Worm (Caenorhabditis elegans) whole organism, L3 larva: ENCODE results near the gene cgt-1.
A peak's percentile ranks its signal among the peaks of the same experiment; 100 is the strongest.

Source experiments
- R02D3.7 ChIP-seq: fragments of 150-350 bp; optimal IDR thresholded peaks from 2 replicates; lab custom pipeline; 2014; ENCODE audit warnings: missing biosample characterization, missing genetic modification characterization
- aly-2 ChIP-seq: fragments of 150-350 bp; optimal IDR thresholded peaks from 2 replicates; lab custom pipeline; 2014; ENCODE audit warnings: missing biosample characterization, missing genetic modification characterization
- ceh-16 ChIP-seq: sonication (generic microtip); optimal IDR thresholded peaks from 2 replicates; lab custom pipeline; 2017; ENCODE audit warnings: missing biosample characterization, missing genetic modification characterization
- ceh-28 ChIP-seq: fragments of 150-350 bp; optimal IDR thresholded peaks from 2 replicates; lab custom pipeline; 2014; ENCODE audit warnings: missing biosample characterization, missing genetic modification reagents, missing genetic modification characterization
- ceh-9 ChIP-seq: sonication (generic microtip); optimal IDR thresholded peaks from 2 replicates; lab custom pipeline; 2018; ENCODE audit warnings: missing biosample characterization, missing genetic modification characterization
- elt-2 ChIP-seq: sonication (generic microtip); optimal IDR thresholded peaks from 2 replicates; lab custom pipeline; 2016; ENCODE audit warnings: missing genetic modification reagents, mild to moderate bottlenecking, missing genetic modification characterization, missing compliant biosample characterization
- elt-3 ChIP-seq, 3 experiments: fragments of 150-350 bp in 1 of 3; sonication (generic microtip) in 2 of 3; optimal IDR thresholded peaks; 2 replicates in 2 of 3; 4 replicates in 1 of 3; lab custom pipeline; 2014 to 2017; ENCODE audit warnings: missing biosample characterization in 3 of 3, missing genetic modification characterization in 3 of 3
- fkh-10 ChIP-seq: sonication (generic microtip); optimal IDR thresholded peaks from 2 replicates; lab custom pipeline; 2017; ENCODE audit warnings: missing biosample characterization, missing genetic modification reagents, missing genetic modification characterization
- fos-1 ChIP-seq: fragments of 150-350 bp; optimal IDR thresholded peaks from 2 replicates; lab custom pipeline; 2014; ENCODE audit warnings: missing biosample characterization, missing genetic modification characterization
- hmg-11 ChIP-seq: sonication (generic microtip); optimal IDR thresholded peaks from 2 replicates; lab custom pipeline; 2016; ENCODE audit warnings: missing genetic modification characterization, missing compliant biosample characterization
- jun-1 ChIP-seq: fragments of 150-350 bp; optimal IDR thresholded peaks from 2 replicates; lab custom pipeline; 2014; ENCODE audit warnings: missing biosample characterization, missing genetic modification reagents, missing genetic modification characterization
- lin-39 ChIP-seq: fragments of 150-350 bp; optimal IDR thresholded peaks from 2 replicates; lab custom pipeline; 2018; ENCODE audit warnings: missing biosample characterization, missing genetic modification reagents, missing genetic modification characterization
- nfya-1 ChIP-seq: sonication (generic microtip); optimal IDR thresholded peaks from 2 replicates; lab custom pipeline; 2017; ENCODE audit warnings: missing genetic modification characterization, mild to moderate bottlenecking, missing compliant biosample characterization, antibody characterized with exemption, moderate library complexity; ENCODE audit not compliant: insufficient read depth
- nhr-11 ChIP-seq: fragments of 150-350 bp; optimal IDR thresholded peaks from 2 replicates; lab custom pipeline; 2014; ENCODE audit warnings: missing biosample characterization, missing genetic modification characterization
- nhr-12 ChIP-seq: fragments of 150-350 bp; optimal IDR thresholded peaks from 2 replicates; lab custom pipeline; 2014; ENCODE audit warnings: missing biosample characterization, missing genetic modification characterization
- nhr-23 ChIP-seq: fragments of 150-350 bp; optimal IDR thresholded peaks from 2 replicates; lab custom pipeline; 2014; ENCODE audit warnings: missing biosample characterization, missing genetic modification reagents, missing genetic modification characterization
- nhr-25 ChIP-seq: sonication (generic microtip); optimal IDR thresholded peaks from 2 replicates; lab custom pipeline; 2017; ENCODE audit warnings: missing biosample characterization, missing genetic modification characterization
- nhr-28 ChIP-seq: fragments of 150-350 bp; optimal IDR thresholded peaks from 2 replicates; lab custom pipeline; 2014; ENCODE audit warnings: missing biosample characterization, missing genetic modification characterization
- nhr-43 ChIP-seq: sonication (generic microtip); optimal IDR thresholded peaks from 2 replicates; lab custom pipeline; 2016; ENCODE audit warnings: mild to moderate bottlenecking, missing genetic modification characterization, missing compliant biosample characterization; ENCODE audit not compliant: poor library complexity, severe bottlenecking
- nhr-67 ChIP-seq: fragments of 150-350 bp; optimal IDR thresholded peaks from 2 replicates; lab custom pipeline; 2014; ENCODE audit warnings: missing biosample characterization, missing genetic modification characterization
- nhr-76 ChIP-seq: fragments of 150-350 bp; sonication (generic microtip); optimal IDR thresholded peaks from 5 replicates; lab custom pipeline; 2014; ENCODE audit warnings: missing biosample characterization, missing genetic modification characterization
- nhr-77 ChIP-seq: fragments of 150-350 bp; optimal IDR thresholded peaks from 2 replicates; lab custom pipeline; 2014; ENCODE audit warnings: missing biosample characterization, missing genetic modification characterization
- pqm-1 ChIP-seq: fragments of 150-350 bp; optimal IDR thresholded peaks from 2 replicates; lab custom pipeline; 2017; ENCODE audit warnings: missing biosample characterization, missing genetic modification characterization, inconsistent platforms
- sea-2 ChIP-seq: fragments of 150-350 bp; sonication (generic microtip); optimal IDR thresholded peaks from 4 replicates; lab custom pipeline; 2014; ENCODE audit warnings: missing biosample characterization, missing genetic modification reagents, missing genetic modification characterization
- skn-1 ChIP-seq: fragments of 150-350 bp; optimal IDR thresholded peaks from 2 replicates; lab custom pipeline; 2014; ENCODE audit warnings: missing biosample characterization, missing genetic modification characterization
- snpc-4 ChIP-seq: fragments of 150-350 bp; optimal IDR thresholded peaks from 2 replicates; lab custom pipeline; 2014; ENCODE audit warnings: missing biosample characterization, missing genetic modification characterization
- unc-62 ChIP-seq: fragments of 150-350 bp; sonication (generic microtip); optimal IDR thresholded peaks from 4 replicates; lab custom pipeline; 2014; ENCODE audit warnings: missing biosample characterization, missing genetic modification reagents, missing genetic modification characterization
- ztf-11 ChIP-seq: fragments of 150-350 bp; optimal IDR thresholded peaks from 2 replicates; lab custom pipeline; 2014; ENCODE audit warnings: missing biosample characterization, missing genetic modification characterization

The cgt-1 gene

DNA sequence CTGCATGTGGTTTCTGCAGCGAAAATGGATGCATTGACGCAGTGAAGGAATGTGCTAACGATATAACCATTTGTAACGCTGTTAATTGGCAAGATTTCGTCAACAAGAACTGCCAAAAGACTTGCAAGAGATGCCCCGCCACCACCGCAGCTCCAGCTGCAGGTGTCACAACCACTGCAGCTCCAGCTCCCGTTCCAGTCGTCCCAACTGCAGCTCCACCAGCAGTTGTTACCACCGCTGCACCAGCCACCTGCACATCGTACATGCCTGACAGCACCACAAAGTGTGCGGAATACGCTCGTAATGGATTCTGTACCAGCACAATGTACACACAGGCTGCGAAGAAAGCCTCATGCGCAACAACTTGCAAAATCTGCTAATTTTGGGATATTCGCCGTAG, 24.0 kb upstream of the cgt-1 start:
- TF ChIP-seq R02D3.7 (no peak), pqm-1 (tag; lab: Kevin White, UChicago) (no peak), elt-3 (tag; optimal IDR thresholded peaks at IDR 0.05; lab: Kevin White, UChicago) (no peak), elt-2 (tag; lab: Kevin White, UChicago) (no peak), nhr-28 (tag; lab: Kevin White, UChicago) (no peak), nhr-25 (tag; lab: Kevin White, UChicago) (no peak), jun-1 (tag; lab: Kevin White, UChicago) (no peak), fos-1 (no peak), nfya-1 (tag; lab: Kevin White, UChicago) (no peak), sea-2 (GFP tag; lab: Kevin White, UChicago) (no peak), ztf-11 (tag; lab: Kevin White, UChicago) (no peak), skn-1 (tag; lab: Kevin White, UChicago) (no peak), aly-2 (tag; lab: Kevin White, UChicago) (no peak), nhr-77 (tag; lab: Kevin White, UChicago) (no peak)

ce11 chrV:15911848-15912247, 23.2 kb upstream of the cgt-1 start, which contains the start of gene F35E8.6:
Gene F35E8.6 (plus strand): TSS chrV:15912148.
- no peak for TF ChIP-seq ceh-28 (tag; lab: Kevin White, UChicago)
- TF ChIP-seq aly-2 (tag; lab: Kevin White, UChicago), result no peak
- no peak for TF ChIP-seq nhr-11 (tag; lab: Kevin White, UChicago)
- TF ChIP-seq skn-1 (tag; lab: Kevin White, UChicago), result no peak
- TF ChIP-seq nhr-67, result no peak
- no peak for TF ChIP-seq lin-39
- no peak for TF ChIP-seq ceh-9 (tag; lab: Kevin White, UChicago)
- TF ChIP-seq nfya-1 (tag; lab: Kevin White, UChicago), result no peak
- TF ChIP-seq nhr-23 (tag; lab: Kevin White, UChicago), result no peak
- TF ChIP-seq nhr-76 (tag; lab: Kevin White, UChicago), result no peak
- no peak for TF ChIP-seq nhr-12 (tag; lab: Kevin White, UChicago)
- TF ChIP-seq ceh-16, result no peak

- peak; percentile 27 for TF ChIP-seq elt-2 (tag; lab: Kevin White, UChicago)
These were observed 16.9 kb upstream of the cgt-1 start, which contains the start of the genes F35E8.1 and F35E8.2 for ce11 chrV:15905530-15905929. Gene F35E8.1 (minus strand): TSS chrV:15905630. Gene F35E8.2 (plus strand): TSS chrV:15905661.

DNA sequence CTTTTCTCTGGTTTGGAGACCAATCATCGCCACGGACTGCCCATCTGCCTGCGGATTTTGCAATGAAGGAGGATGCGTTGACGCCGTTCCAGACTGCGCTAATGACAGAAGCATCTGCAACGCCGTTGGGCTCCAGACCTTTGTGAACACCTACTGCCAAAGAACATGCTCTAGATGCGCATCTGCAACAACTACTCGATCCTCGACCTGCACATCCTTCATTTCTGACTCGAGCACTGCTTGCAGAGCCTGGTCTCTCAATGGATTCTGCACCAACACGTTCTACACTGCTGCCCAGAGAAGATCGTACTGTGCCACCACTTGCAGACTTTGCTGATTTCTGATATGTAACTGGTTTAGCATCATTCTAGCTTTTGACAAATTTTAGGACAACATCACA, 11.9 kb upstream of the cgt-1 start:
- no peak for TF ChIP-seq nhr-12 (tag; lab: Kevin White, UChicago)
- TF ChIP-seq hmg-11 (tag; lab: Kevin White, UChicago), result no peak
- TF ChIP-seq jun-1 (tag; lab: Kevin White, UChicago), result no peak
- no peak for TF ChIP-seq ztf-11 (tag; lab: Kevin White, UChicago)

DNA sequence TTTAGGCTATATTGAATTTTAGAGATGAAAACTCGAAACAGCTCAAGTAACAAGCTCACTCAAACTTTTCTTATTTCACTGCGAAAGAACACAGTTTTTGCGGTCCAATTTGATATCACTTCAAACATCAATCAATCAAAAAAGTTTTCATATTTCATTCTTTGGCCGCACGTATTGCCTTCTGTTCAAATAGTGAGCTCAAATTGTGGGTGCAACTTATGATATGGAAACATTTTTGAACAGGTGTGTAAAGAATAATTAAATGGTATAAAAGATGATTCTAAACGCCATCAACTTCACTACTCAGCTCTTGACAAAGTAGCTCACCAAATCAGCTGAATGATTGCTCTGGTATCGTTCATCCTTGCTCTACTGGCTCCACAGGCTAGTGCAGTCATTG, 11.0 kb upstream of the cgt-1 start, which contains the start of gene T06C12.14:
Gene T06C12.14, plus strand, starts transcription at position 301 of the 400 bp plus-strand sequence.
- TF ChIP-seq unc-62 (GFP tag; lab: Kevin White, UChicago) (no peak), nhr-67 (no peak), hmg-11 (tag; lab: Kevin White, UChicago) (no peak), nhr-28 (tag; lab: Kevin White, UChicago) (no peak), fkh-10 (GFP tag; lab: Kevin White, UChicago) (no peak), ceh-9 (tag; lab: Kevin White, UChicago) (no peak), elt-3 (tag; optimal IDR thresholded peaks at IDR 0.05; lab: Kevin White, UChicago) (no peak), snpc-4 (no peak)

- TF ChIP-seq fkh-10 (GFP tag; lab: Kevin White, UChicago) (no peak), ztf-11 (tag; lab: Kevin White, UChicago) (no peak), nhr-25 (tag; lab: Kevin White, UChicago) (no peak), nhr-11 (tag; lab: Kevin White, UChicago) (no peak)
These were observed 9.0 kb upstream of the cgt-1 start, which contains the start of gene str-60 for ce11 chrV:15897696-15898095. Gene str-60 (plus strand): TSS chrV:15897996.

- TF ChIP-seq nhr-43 (tag; lab: Kevin White, UChicago), result no peak
- no peak for TF ChIP-seq ceh-16
- no peak for TF ChIP-seq nhr-12 (tag; lab: Kevin White, UChicago)
These were observed 8.0 kb upstream of the cgt-1 start, which contains the start of gene nhr-213 for ce11 chrV:15896671-15897070. Gene nhr-213 (minus strand): TSS chrV:15896771.
